Worm (Caenorhabditis elegans): ENCODE measurements around the gene F40G9.19.

The F40G9.19 gene

ce11 chrIII:159665-160064 is 13.9 kb upstream of the F40G9.19 start:
- no peak for TF ChIP-seq mab-9 (GFP tag; IDR thresholded peaks at IDR 0.05)
- TF ChIP-seq pag-3 (tag; optimal IDR thresholded peaks at IDR 0.05; ENCODE audit: borderline replicate concordance, insufficient read depth): no peak
- TF ChIP-seq ceh-88 (GFP tag; IDR thresholded peaks at IDR 0.05): no peak
- TF ChIP-seq ztf-11 (tag; optimal IDR thresholded peaks at IDR 0.05): no peak
- no peak for TF ChIP-seq blmp-1 (tag; optimal IDR thresholded peaks at IDR 0.05)
- TF ChIP-seq aha-1 (tag; optimal IDR thresholded peaks at IDR 0.05): no peak
- no peak for TF ChIP-seq dsc-1 (tag; optimal IDR thresholded peaks at IDR 0.05)
- TF ChIP-seq rnt-1 (tag; optimal IDR thresholded peaks at IDR 0.05): no peak
- TF ChIP-seq nhr-12 (tag; optimal IDR thresholded peaks at IDR 0.05): no peak
- no peak for TF ChIP-seq ces-1 (GFP tag; optimal IDR thresholded peaks at IDR 0.05)
- no peak for TF ChIP-seq ceh-63 (GFP tag; optimal IDR thresholded peaks at IDR 0.05)
- no peak for TF ChIP-seq nhr-11 (tag; optimal IDR thresholded peaks at IDR 0.05)
- TF ChIP-seq mef-2 (tag; optimal IDR thresholded peaks at IDR 0.05): no peak
- no peak for TF ChIP-seq C16A3.4 (tag; optimal IDR thresholded peaks at IDR 0.05)
- no peak for TF ChIP-seq lin-39 (tag; optimal IDR thresholded peaks at IDR 0.05)
- no peak for TF ChIP-seq unc-86 (tag; optimal IDR thresholded peaks at IDR 0.05)
- no peak for TF ChIP-seq sox-4 (tag; optimal IDR thresholded peaks at IDR 0.05)
- TF ChIP-seq nhr-90 (tag; optimal IDR thresholded peaks at IDR 0.05; ENCODE audit: poor library complexity): no peak
- TF ChIP-seq tbx-2 (tag; optimal IDR thresholded peaks at IDR 0.05): no peak

ce11 chrIII:164775-165174 is 8.8 kb upstream of the F40G9.19 start, which contains the start of gene F40G9.8:
TSS of gene F40G9.8 (minus strand) at chrIII:164875.
- no peak for TF ChIP-seq C34B4.2 (tag; optimal IDR thresholded peaks at IDR 0.05)
- TF ChIP-seq fkh-10 (GFP tag; optimal IDR thresholded peaks at IDR 0.05): no peak
- TF ChIP-seq nhr-71 (tag; optimal IDR thresholded peaks at IDR 0.05): no peak
- TF ChIP-seq mdl-1 (tag; optimal IDR thresholded peaks at IDR 0.05): no peak
- no peak for TF ChIP-seq efl-3 (GFP tag; optimal IDR thresholded peaks at IDR 0.05)
- TF ChIP-seq nhr-11 (tag; optimal IDR thresholded peaks at IDR 0.05): no peak

ce11 chrIII:165390-165789 is 8.2 kb upstream of the F40G9.19 start, which contains the start of gene F40G9.7:
TSS of gene F40G9.7 (plus strand) at chrIII:165690.
- no peak for TF ChIP-seq ztf-4 (tag; optimal IDR thresholded peaks at IDR 0.05)
- no peak for TF ChIP-seq vab-15 (tag; optimal IDR thresholded peaks at IDR 0.05)
- TF ChIP-seq ces-1 (GFP tag; optimal IDR thresholded peaks at IDR 0.05): no peak
- TF ChIP-seq rnt-1 (tag; optimal IDR thresholded peaks at IDR 0.05): no peak
- TF ChIP-seq zip-4 (GFP tag; optimal IDR thresholded peaks at IDR 0.05): no peak
- TF ChIP-seq C34B4.2 (tag; optimal IDR thresholded peaks at IDR 0.05): no peak
- TF ChIP-seq lin-13 (GFP tag; optimal IDR thresholded peaks at IDR 0.05): no peak
- no peak for TF ChIP-seq fkh-8 (tag; optimal IDR thresholded peaks at IDR 0.05)
- TF ChIP-seq nhr-71 (tag; optimal IDR thresholded peaks at IDR 0.05): no peak
- no peak for TF ChIP-seq C04F5.9 (tag; optimal IDR thresholded peaks at IDR 0.05)
- TF ChIP-seq nhr-12 (tag; optimal IDR thresholded peaks at IDR 0.05): no peak
- TF ChIP-seq snu-23 (GFP tag; optimal IDR thresholded peaks at IDR 0.05): no peak
- TF ChIP-seq egl-27 (tag; optimal IDR thresholded peaks at IDR 0.05): no peak
- TF ChIP-seq sox-4 (tag; optimal IDR thresholded peaks at IDR 0.05): no peak
- TF ChIP-seq elt-2 (tag; optimal IDR thresholded peaks at IDR 0.05): no peak
- no peak for TF ChIP-seq Y116A8C.19 (tag; optimal IDR thresholded peaks at IDR 0.05; ENCODE audit: borderline replicate concordance)
- no peak for TF ChIP-seq nhr-11 (tag; optimal IDR thresholded peaks at IDR 0.05)
- no peak for TF ChIP-seq egl-13 (tag; optimal IDR thresholded peaks at IDR 0.05)
- no peak for TF ChIP-seq nhr-237 (tag; optimal IDR thresholded peaks at IDR 0.05)

ce11 chrIII:169478-169877 is 4.1 kb upstream of the F40G9.19 start, which contains the start of gene F40G9.18:
TSS of gene F40G9.18 (minus strand) at chrIII:169578.
- no peak for TF ChIP-seq swsn-7 (tag; optimal IDR thresholded peaks at IDR 0.05)
- TF ChIP-seq fos-1 (tag; optimal IDR thresholded peaks at IDR 0.05): no peak
- no peak for TF ChIP-seq lin-15B (tag; optimal IDR thresholded peaks at IDR 0.05)
- TF ChIP-seq tbx-2 (tag; optimal IDR thresholded peaks at IDR 0.05): no peak
- no peak for TF ChIP-seq ztf-4 (tag; optimal IDR thresholded peaks at IDR 0.05)
- no peak for TF ChIP-seq nhr-11 (tag; optimal IDR thresholded peaks at IDR 0.05)
- no peak for TF ChIP-seq nhr-47 (tag; optimal IDR thresholded peaks at IDR 0.05)
- TF ChIP-seq F16B12.6 (tag; optimal IDR thresholded peaks at IDR 0.05): no peak
- no peak for TF ChIP-seq nhr-237 (tag; optimal IDR thresholded peaks at IDR 0.05)
- TF ChIP-seq unc-62 (GFP tag; optimal IDR thresholded peaks at IDR 0.05): no peak
- no peak for TF ChIP-seq ceh-63 (GFP tag; optimal IDR thresholded peaks at IDR 0.05)
- no peak for TF ChIP-seq elt-2 (tag; optimal IDR thresholded peaks at IDR 0.05)
- no peak for TF ChIP-seq dpl-1 (GFP tag; optimal IDR thresholded peaks at IDR 0.05)
